Worm (Caenorhabditis elegans) whole organism, L1 larva: ENCODE measurements around the gene F07G11.1.

Experiments
- F16B12.6 ChIP-seq: fragments of 150-350 bp; optimal IDR thresholded peaks from 2 replicates; lab custom pipeline; 2014; ENCODE audit warnings: missing biosample characterization, missing genetic modification characterization
- Y116A8C.19 ChIP-seq: sonication (generic microtip); optimal IDR thresholded peaks from 2 replicates; lab custom pipeline; 2016; ENCODE audit warnings: missing compliant biosample characterization, missing genetic modification characterization, borderline replicate concordance
- aha-1 ChIP-seq: fragments of 150-350 bp; optimal IDR thresholded peaks from 2 replicates; lab custom pipeline; 2014; ENCODE audit warnings: missing biosample characterization, missing genetic modification characterization
- ama-1 ChIP-seq: fragments of 150-350 bp; optimal IDR thresholded peaks from 2 replicates; lab custom pipeline; 2014
- blmp-1 ChIP-seq: fragments of 150-350 bp; optimal IDR thresholded peaks from 2 replicates; lab custom pipeline; 2014; ENCODE audit warnings: missing biosample characterization, missing genetic modification characterization
- ces-1 ChIP-seq: fragments of 150-350 bp; optimal IDR thresholded peaks from 2 replicates; lab custom pipeline; 2014; ENCODE audit warnings: missing biosample characterization, missing genetic modification reagents, missing genetic modification characterization
- dpl-1 ChIP-seq, 3 experiments: fragments of 150-350 bp in 2 of 3; sonication (generic microtip) in 1 of 3; optimal IDR thresholded peaks; 2 replicates each; lab custom pipeline; 2014 to 2017; ENCODE audit warnings: missing biosample characterization in 3 of 3, missing genetic modification characterization in 3 of 3, missing genetic modification reagents in 3 of 3
- dsc-1 ChIP-seq: sonication (generic microtip); optimal IDR thresholded peaks from 2 replicates; lab custom pipeline; 2016; ENCODE audit warnings: mild to moderate bottlenecking, missing genetic modification characterization, missing compliant biosample characterization
- efl-1 ChIP-seq, 4 experiments: fragments of 150-350 bp; optimal IDR thresholded peaks in 3 of 4; peaks in 1 of 4; 1 replicate in 1 of 4; 2 replicates in 3 of 4; lab custom pipeline; 2014; ENCODE audit warnings: missing biosample characterization in 2 of 4, missing genetic modification characterization in 2 of 4, missing genetic modification reagents in 2 of 4
- grh-1 ChIP-seq: fragments of 200-800 bp; sonication (Bioruptor generic); IDR thresholded peaks from 2 replicates; pipeline ENCODE4 v1.3.6; 2022; ENCODE audit warnings: missing genetic modification reagents, missing genetic modification characterization, missing compliant biosample characterization
- hlh-17 ChIP-seq: fragments of 200-800 bp; sonication (Bioruptor generic); optimal IDR thresholded peaks from 2 replicates; lab custom pipeline; 2018; ENCODE audit warnings: missing genetic modification characterization, mild to moderate bottlenecking, missing compliant biosample characterization, moderate library complexity, borderline replicate concordance
- hlh-4 ChIP-seq: sonication (generic microtip); optimal IDR thresholded peaks from 2 replicates; lab custom pipeline; 2016; ENCODE audit warnings: mild to moderate bottlenecking, missing genetic modification characterization, missing compliant biosample characterization
- isw-1 ChIP-seq: fragments of 200-800 bp; sonication (Bioruptor generic); IDR thresholded peaks from 2 replicates; pipeline ENCODE4 v1.3.6; 2022; ENCODE audit warnings: missing genetic modification characterization, missing compliant biosample characterization
- jun-1 ChIP-seq: fragments of 150-350 bp; optimal IDR thresholded peaks from 2 replicates; lab custom pipeline; 2014; ENCODE audit warnings: missing biosample characterization, missing genetic modification reagents, missing genetic modification characterization
- lin-14 ChIP-seq: fragments of 200-800 bp; sonication (Bioruptor generic); optimal IDR thresholded peaks from 2 replicates; lab custom pipeline; 2018; ENCODE audit warnings: mild to moderate bottlenecking, missing genetic modification characterization, moderate library complexity, missing compliant biosample characterization
- lin-35 ChIP-seq, 2 experiments: fragments of 150-350 bp; optimal IDR thresholded peaks; 2 replicates each; lab custom pipeline; 2014; ENCODE audit warnings: missing biosample characterization in 2 of 2, missing genetic modification characterization in 2 of 2, missing genetic modification reagents in 2 of 2
- mab-9 ChIP-seq: fragments of 200-800 bp; sonication (Bioruptor generic); IDR thresholded peaks from 2 replicates; pipeline ENCODE4 v1.3.6; 2022; ENCODE audit warnings: missing genetic modification reagents, missing genetic modification characterization, missing compliant biosample characterization
- mef-2 ChIP-seq: fragments of 150-350 bp; optimal IDR thresholded peaks from 2 replicates; lab custom pipeline; 2014; ENCODE audit warnings: missing biosample characterization, missing genetic modification characterization
- nhr-237 ChIP-seq: fragments of 150-350 bp; optimal IDR thresholded peaks from 2 replicates; lab custom pipeline; 2014; ENCODE audit warnings: missing biosample characterization, missing genetic modification characterization
- nhr-47 ChIP-seq: sonication (generic microtip); optimal IDR thresholded peaks from 2 replicates; lab custom pipeline; 2016; ENCODE audit warnings: mild to moderate bottlenecking, missing genetic modification characterization, moderate library complexity, missing compliant biosample characterization
- nhr-77 ChIP-seq: fragments of 150-350 bp; optimal IDR thresholded peaks from 2 replicates; lab custom pipeline; 2014; ENCODE audit warnings: missing biosample characterization, missing genetic modification characterization
- nhr-84 ChIP-seq: sonication (generic microtip); optimal IDR thresholded peaks from 2 replicates; lab custom pipeline; 2017; ENCODE audit warnings: missing biosample characterization, missing genetic modification characterization
- rnt-1 ChIP-seq: sonication (generic microtip); optimal IDR thresholded peaks from 2 replicates; lab custom pipeline; 2016; ENCODE audit warnings: mild to moderate bottlenecking, missing genetic modification characterization, moderate library complexity, missing compliant biosample characterization
- skn-1 ChIP-seq: fragments of 150-350 bp; optimal IDR thresholded peaks from 2 replicates; lab custom pipeline; 2014; ENCODE audit warnings: missing biosample characterization, missing genetic modification characterization
- snu-23 ChIP-seq: sonication (generic microtip); optimal IDR thresholded peaks from 2 replicates; lab custom pipeline; 2016; ENCODE audit warnings: missing genetic modification characterization, missing compliant biosample characterization
- sox-4 ChIP-seq: sonication (generic microtip); optimal IDR thresholded peaks from 2 replicates; lab custom pipeline; 2016; ENCODE audit warnings: missing genetic modification characterization, missing compliant biosample characterization
- swsn-7 ChIP-seq: sonication (generic microtip); optimal IDR thresholded peaks from 2 replicates; lab custom pipeline; 2016; ENCODE audit warnings: missing genetic modification characterization, missing compliant biosample characterization
- unc-30 ChIP-seq: sonication (generic microtip); optimal IDR thresholded peaks from 2 replicates; lab custom pipeline; 2017; ENCODE audit warnings: missing biosample characterization, missing genetic modification characterization
- unc-62 ChIP-seq: fragments of 150-350 bp; optimal IDR thresholded peaks from 2 replicates; lab custom pipeline; 2014; ENCODE audit warnings: missing biosample characterization, missing genetic modification reagents, missing genetic modification characterization
- unc-86 ChIP-seq: sonication (generic microtip); optimal IDR thresholded peaks from 2 replicates; lab custom pipeline; 2016; ENCODE audit warnings: missing genetic modification characterization, missing compliant biosample characterization
- xbp-1 ChIP-seq: sonication (generic microtip); optimal IDR thresholded peaks from 2 replicates; lab custom pipeline; 2016; ENCODE audit warnings: missing genetic modification characterization, missing compliant biosample characterization
- zip-4 ChIP-seq: fragments of 200-800 bp; sonication (Bioruptor generic); optimal IDR thresholded peaks from 2 replicates; lab custom pipeline; 2018; ENCODE audit warnings: mild to moderate bottlenecking, missing genetic modification characterization, moderate library complexity, missing compliant biosample characterization
- ztf-4 ChIP-seq: fragments of 150-350 bp; optimal IDR thresholded peaks from 2 replicates; lab custom pipeline; 2014; ENCODE audit warnings: missing biosample characterization, missing genetic modification characterization

F07G11.1 gene

DNA sequence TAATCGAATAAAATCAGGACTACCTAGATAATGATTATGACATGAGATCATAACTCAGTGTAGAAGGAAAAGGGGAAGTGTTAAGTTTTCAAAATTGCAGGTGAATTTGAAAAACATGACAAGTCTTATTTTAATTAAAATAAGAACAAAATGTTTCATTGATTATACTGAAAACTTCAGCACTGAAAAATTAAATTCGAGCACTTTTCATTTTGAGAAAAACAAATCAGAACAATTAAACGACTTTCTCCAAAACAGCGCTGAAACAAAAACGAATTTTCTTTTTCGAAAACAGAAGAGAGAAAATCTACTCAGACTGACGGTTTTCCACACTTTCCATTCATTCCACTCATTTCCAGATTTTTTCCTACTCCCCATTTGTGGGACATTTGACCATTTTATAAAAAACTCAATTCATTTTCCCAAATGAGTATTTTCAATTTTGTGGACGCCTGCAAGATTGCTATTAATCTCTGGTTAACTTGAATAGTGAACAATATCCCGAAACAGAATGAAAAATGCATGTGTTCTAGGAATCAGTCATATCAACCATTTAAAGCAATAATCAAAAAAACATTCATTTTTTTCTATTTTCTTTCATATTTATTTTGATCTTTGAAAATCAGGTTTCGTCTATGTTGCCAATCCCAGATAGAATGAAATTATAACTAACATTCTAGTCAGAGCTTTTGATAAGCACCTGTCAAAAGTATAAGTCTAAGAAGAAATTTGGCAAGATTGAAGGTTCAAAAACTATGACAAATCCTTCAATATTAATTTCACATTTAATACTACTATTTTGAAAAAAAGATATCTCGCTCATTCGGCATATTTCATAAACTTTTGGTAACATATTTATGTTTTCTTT is 45.2 kb downstream of the F07G11.1 start, which contains the start of the genes srh-231 and srh-275:
srh-231 (minus strand) TSS at position 51 of the 868 bp plus-strand sequence.
srh-275 (plus strand) TSS at position 818 of the 868 bp plus-strand sequence.
- TF ChIP-seq lin-35 (GFP tag; optimal IDR thresholded peaks at IDR 0.05; lab: Kevin White, UChicago) (no peak), sox-4 (tag; lab: Kevin White, UChicago) (no peak), swsn-7 (tag; lab: Kevin White, UChicago) (no peak), ama-1 (no peak), mef-2 (tag; lab: Kevin White, UChicago) (no peak), efl-1 (optimal IDR thresholded peaks at IDR 0.05; lab: Kevin White, UChicago) (no peak), efl-1 (GFP tag; optimal IDR thresholded peaks at IDR 0.05 in 1 of 2; lab: Kevin White, UChicago) (no peak), nhr-77 (no peak), aha-1 (no peak), mab-9 (no peak), rnt-1 (tag; lab: Kevin White, UChicago) (no peak), nhr-84 (no peak)

DNA sequence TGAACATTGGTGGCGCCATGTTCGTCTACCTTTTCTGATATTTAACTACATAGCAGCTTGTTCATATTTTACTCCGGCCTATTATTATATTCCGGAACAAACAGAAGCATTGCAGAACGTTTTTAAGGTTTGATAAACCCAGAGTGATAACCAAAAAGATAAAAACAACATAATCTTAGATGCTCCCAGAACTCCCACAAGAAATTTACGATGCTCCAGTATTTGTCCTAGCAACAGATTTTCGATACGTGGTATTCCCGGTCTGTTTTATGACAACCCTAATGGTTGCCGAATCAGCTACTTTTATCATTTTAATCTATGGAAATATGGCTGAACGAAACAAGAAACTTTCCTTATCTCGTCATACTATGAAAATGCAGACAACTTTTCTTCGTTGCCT is 46.4 kb downstream of the F07G11.1 start:
- no peak for TF ChIP-seq xbp-1 (tag; lab: Kevin White, UChicago)
- TF ChIP-seq nhr-47 (tag; lab: Kevin White, UChicago): no peak
- no peak for TF ChIP-seq nhr-237 (tag; lab: Kevin White, UChicago)
- no peak for TF ChIP-seq dpl-1 (GFP tag; optimal IDR thresholded peaks at IDR 0.05; lab: Kevin White, UChicago)
- TF ChIP-seq dsc-1 (tag; lab: Kevin White, UChicago): no peak
- TF ChIP-seq swsn-7 (tag; lab: Kevin White, UChicago): no peak
- TF ChIP-seq grh-1: no peak

DNA sequence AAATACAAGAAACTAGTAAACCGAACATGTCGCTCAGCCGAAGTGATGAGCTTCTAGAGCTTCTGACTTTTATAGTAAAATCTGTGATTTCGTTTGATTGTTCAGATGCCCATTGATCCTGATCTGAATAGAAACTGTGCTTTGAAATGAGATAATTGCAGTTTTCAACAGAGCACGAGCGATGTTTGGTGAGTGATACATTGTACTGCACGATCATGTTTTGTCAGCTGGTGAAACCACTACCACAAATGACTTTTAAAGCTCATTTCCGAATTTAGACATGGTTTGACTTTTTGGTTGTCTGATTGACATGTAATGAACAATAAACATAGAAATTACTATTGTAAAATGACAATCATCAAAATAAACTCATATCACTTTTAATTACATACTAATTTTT is 48.3 kb downstream of the F07G11.1 start, which contains the start of gene tag-293:
tag-293 (minus strand) TSS at position 101 of the 400 bp plus-strand sequence.
- TF ChIP-seq zip-4 (GFP tag; lab: Kevin White, UChicago) (no peak), lin-14 (GFP tag; lab: Kevin White, UChicago) (no peak), F16B12.6 (no peak), blmp-1 (tag; lab: Kevin White, UChicago) (no peak)

DNA sequence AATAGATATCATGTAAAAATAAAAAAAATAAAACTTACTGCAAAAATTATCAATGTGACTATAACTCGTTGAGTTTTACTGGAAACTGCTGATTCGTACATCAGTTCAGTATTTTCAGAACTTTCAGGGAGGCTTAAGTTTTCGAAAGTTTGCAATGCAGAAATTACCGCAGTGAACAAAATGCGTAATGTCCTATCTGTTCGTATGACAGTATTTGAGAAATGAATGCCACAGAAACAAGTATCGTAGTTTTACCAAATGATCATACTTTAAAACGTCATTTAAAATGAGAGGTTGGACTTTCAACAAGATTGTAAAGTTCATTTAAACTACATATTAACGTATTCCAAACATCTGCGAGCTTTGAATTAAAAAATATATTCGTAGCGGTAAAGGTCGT is 49.5 kb downstream of the F07G11.1 start, which contains the start of gene C03G6.21:
C03G6.21 (minus strand) TSS at position 101 of the 400 bp plus-strand sequence.
- TF ChIP-seq jun-1 (no peak), Y116A8C.19 (tag; lab: Kevin White, UChicago) (no peak), hlh-17 (no peak), unc-86 (tag; lab: Kevin White, UChicago) (no peak), unc-30 (tag; lab: Kevin White, UChicago) (no peak)

DNA sequence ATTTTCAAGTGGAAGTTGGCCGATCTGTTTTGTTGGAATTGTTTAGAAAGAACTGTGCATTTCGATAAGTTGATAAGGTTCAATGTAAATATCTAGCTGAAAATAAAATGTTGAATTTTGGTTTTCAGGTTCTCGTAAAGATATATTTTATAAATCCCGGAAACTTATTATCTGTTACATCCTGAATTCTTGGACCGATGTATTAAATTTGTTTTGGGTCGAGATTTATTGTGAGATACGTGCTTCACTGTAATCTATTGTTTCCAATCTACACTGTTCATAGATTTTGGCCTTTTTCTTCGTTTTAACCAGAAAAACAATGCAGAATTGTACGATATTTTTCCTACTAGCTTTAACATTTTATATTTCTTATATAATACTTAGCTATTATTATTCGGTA is 49.9 kb downstream of the F07G11.1 start, which contains the start of gene C03G6.6:
C03G6.6 (plus strand) TSS at position 301 of the 400 bp plus-strand sequence.
- no peak for TF ChIP-seq blmp-1 (tag; lab: Kevin White, UChicago)
- TF ChIP-seq unc-62 (GFP tag; lab: Kevin White, UChicago): no peak
- TF ChIP-seq rnt-1 (tag; lab: Kevin White, UChicago): no peak
- TF ChIP-seq ztf-4 (tag; lab: Kevin White, UChicago): no peak
- TF ChIP-seq snu-23: no peak
- no peak for TF ChIP-seq ces-1
- no peak for TF ChIP-seq skn-1 (tag; lab: Kevin White, UChicago)
- no peak for TF ChIP-seq isw-1 (GFP tag; lab: Robert Waterston, UW)
- no peak for TF ChIP-seq hlh-4 (tag; lab: Kevin White, UChicago)
